Fruit fly (Drosophila melanogaster) whole organism, larva: Measurements from ENCODE around the gene CG17177.
A peak's percentile ranks its signal among the peaks of the same experiment; 100 is the strongest.

Source experiments
- noc ChIP-seq: fragments of 200-800 bp; sonication (Bioruptor generic); optimal IDR thresholded peaks from 3 replicates; lab custom pipeline; 2019; ENCODE audit warnings: missing biosample characterization, mild to moderate bottlenecking, missing genetic modification characterization, moderate library complexity

The CG17177 gene

DNA sequence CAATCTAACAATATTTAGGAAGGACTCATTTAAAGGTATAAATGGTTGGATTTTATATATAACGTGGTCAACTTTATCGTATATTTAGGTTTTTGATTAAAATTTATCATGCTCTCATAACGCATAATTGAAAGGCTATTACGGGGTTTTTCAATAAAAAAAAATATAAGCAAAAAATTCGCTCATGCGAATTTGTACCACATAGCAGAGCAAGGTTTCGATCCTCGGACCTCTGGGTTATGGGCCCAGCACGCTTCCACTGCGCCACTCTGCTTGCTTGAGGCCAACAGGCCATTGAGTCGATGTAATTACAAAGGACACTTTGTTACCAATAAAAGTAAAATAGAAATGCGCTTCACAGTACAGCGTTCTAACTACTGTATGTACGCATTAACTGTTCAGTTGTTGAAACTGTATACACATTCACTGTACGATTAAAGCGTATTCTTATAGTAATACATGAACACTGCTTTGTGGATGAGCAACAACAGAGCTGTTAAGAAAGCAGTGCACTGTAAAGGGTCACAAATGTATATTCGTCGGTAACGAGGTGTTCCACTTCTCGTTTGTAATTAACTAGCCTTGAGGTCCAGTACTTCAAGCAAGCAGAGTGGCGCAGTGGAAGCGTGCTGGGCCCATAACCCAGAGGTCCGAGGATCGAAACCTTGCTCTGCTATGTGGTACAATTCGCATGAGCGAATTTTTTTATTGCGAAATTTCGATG, 27.6 kb downstream of the CG17177 start:
- no peak for TF ChIP-seq noc (tag; lab: Kevin White, UChicago)

DNA sequence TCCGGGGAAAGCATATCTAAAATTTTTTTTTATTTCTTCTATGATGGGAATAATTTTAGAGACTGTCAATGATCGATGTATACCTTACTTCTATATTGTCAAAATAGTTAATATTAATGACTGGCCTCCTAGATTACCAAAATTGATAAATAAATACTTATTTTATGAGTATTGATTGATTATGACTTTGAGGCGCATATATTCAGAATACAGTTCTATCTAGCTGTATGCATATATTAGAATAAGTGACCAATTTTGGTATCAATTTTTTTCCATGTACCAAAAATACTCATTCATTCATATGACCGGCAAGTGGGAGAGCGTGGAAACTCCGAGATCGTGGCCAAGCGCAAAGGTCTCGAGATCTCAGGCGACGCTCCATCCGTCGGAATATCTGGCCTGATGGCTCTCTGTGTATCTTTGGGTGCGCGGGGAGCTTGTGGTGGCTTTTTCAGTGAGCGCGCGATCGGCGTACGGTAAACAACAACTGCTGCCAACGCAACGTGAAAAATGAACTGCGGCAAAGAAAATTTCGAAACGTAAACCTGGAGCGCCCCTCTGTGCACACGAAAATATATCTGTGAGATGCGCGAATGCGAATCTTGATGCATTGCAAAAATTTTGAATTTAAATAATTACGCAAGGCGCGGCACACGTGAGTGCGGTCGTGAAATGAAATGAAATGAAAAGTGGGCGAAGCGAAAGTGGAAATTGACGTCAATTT, 28.9 kb downstream of the CG17177 start, which contains the start of the genes CG43121 and ome:
Gene CG43121, minus strand, starts transcription at position 51 of the 724 bp plus-strand sequence.
Gene ome, plus strand, starts transcription at position 453 of the 724 bp plus-strand sequence.
- peak; percentile 30 for TF ChIP-seq noc (tag; lab: Kevin White, UChicago)

DNA sequence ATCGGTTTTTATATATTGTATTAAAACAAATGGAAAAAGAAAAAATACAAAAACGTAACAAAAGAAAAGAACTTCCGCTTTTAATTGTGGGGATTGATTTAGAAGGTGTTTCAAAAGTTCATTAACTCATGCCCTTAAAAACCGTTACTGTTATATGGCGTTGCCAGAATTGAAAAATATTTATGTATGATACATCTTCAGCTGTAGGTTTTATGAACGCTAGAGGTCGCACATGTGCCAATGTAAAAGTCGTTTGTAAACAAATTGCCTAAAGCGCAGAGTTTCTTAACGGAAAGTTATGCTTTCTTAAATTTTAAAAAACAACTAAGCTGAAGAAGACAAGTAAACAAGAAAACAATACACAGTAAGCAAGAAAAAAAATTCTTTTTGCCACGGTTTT, 29.9 kb downstream of the CG17177 start:
- TF ChIP-seq noc (tag; lab: Kevin White, UChicago): no peak

DNA sequence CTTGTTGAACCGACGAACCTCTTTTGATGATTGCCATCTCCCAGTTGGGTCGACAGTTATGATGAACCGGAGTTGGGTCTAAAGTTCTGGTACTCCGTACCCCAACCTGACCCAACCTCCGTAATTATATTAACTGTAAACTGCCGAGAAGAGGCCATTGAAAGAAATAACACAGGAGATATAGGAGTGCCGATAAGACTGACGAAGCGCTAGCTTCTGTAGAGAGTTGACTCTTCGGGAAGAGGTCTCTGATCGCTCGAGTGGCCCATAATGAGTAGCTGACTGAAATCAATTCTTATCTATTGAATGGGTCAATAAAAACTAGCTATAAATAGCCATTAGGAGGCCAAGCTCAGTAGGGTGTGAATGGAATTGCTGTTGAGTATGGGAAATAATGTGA, 32.8 kb downstream of the CG17177 start:
- no peak for TF ChIP-seq noc (tag; lab: Kevin White, UChicago)

DNA sequence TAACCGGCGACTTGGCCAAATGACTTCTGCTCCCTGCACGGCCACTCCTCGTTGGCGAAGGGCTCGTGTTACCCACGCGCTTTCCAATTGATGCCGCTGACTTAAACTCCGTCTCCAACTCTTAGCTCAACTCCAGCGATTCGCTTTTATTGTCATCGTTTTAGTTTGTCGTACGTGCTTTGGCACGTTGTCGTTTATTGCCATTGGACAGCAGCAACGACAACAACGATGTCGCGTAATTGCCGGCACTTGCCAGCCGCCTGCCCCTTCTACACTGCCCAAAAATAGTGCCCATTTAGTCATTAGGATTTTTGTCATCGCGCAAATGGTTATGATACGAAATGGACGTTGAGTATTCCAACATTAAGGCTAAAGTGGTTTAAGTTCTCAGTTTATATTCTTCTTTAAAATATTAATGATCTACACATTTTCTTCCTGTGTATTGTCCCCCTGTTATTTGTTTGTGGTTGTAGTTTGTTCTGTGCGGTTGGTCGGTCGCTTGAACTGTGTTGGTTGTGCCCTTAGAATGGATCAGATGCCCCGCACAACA, 35.6 kb downstream of the CG17177 start:
- TF ChIP-seq noc (tag; lab: Kevin White, UChicago): peak; percentile 66

DNA sequence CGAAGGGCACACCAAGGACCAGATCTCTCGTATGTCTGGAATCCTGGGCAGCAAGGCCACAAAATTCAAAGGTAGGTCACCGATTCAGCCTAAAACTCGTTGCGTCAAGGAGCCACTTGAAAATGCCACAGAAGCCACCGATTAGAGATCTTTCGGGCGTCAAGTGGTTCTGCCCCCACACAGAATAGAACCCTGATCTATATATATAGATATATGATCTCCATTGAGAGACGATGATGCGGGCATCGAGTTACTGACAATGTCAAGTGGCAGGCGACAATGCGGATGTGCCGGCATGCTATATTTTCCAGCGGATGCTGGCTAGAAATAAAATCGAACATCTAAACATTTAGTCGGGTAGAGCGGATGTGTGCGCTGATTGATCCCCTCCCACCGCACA, 37.1 kb downstream of the CG17177 start:
- TF ChIP-seq noc (tag; lab: Kevin White, UChicago): no peak

DNA sequence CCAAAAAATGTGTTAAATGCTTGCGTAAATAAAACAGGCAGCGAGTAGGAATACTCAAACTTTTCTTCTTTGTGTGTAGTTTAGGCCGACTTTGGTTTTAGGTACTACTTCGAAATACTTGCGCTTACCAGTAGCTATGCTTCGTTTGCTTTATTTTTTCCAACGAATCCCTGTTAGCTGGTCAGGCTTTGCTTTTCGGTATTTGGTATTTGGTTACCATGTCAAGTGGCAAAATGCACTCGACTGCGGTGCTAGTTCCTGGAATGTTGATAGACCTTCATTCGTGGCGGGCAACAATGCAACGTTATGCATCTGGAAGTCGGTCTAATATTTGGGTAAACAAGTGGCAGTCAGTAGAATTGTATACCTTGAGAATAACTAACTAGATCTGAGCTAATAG, 37.7 kb downstream of the CG17177 start:
- no peak for TF ChIP-seq noc (tag; lab: Kevin White, UChicago)

DNA sequence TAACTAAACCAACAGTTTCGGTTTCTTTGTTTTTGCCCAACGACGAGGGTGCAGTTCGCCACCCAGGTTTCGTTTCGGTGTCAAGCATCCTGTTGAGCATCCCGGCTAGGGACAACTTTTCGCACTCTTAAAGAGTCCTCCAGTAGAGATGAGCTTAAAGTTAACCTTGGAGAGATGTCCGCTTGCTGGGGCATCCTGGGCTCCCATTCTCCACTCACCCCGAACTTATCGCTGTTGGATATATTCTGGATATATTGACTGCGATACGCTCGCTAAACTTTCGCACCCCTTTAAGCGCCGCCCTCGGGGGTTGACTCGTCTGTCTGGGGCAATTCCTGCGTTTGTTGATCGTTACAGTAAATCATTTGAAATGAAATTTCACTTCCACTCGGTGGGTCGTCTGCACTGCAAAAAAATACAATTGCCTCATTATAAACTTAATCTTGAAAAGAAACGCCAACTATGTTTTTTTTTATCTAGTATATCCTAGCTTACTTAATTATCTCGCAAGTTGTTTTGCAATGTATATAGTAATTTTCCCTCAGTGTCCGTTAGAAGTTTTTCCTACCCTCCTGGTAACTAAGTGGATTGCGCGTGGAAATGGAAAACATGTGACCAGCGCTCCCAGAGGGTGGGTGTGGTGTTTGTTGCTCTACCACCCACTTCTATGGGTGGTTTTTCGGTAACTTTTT, 39.8 kb downstream of the CG17177 start:
- no peak for TF ChIP-seq noc (tag; lab: Kevin White, UChicago)

DNA sequence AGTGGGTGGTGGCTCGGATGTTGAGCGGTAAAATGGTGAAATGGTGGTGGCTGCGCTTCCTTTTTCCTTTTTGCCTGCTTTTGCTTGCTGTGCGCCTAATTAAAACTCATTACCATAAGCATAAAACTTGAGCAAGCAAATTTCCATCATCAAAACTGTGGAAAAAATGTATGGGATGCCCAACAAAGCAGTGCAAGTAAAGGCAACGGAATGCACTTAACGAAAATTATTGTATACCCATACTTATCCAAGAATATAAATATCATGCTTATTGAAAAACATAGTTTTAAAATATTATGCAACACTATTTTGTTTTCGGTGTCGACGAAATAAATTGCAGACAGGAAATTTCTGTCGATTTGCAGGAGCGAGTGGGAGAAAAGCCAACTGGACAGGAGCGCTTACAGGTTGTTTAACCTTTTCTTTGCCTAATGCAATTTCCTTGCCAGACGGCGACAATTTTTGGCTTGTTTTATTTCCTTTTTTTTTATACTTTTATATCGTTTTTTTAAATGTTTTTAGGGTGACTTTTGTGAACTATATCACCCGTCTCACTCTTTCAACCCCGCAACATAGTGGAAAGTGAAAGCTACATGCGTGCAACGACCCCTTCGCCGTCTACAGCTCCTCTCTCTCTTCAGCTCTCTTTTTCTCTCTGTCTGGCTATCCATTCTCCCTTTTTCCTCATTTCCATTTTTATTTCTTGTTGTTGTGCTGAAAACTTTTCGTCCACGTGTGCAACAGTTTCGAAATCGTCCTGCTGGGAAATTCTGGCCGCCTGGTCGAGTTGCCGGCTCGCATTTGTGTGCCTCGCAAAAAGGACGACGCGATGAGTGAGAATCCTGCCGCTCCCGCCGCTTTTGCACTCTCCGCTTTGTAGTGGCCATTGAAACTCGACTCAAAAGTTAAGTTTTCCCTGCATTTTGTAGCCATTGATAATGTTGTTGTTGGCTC, 41.2 kb downstream of the CG17177 start:
- no peak for TF ChIP-seq noc (tag; lab: Kevin White, UChicago)

DNA sequence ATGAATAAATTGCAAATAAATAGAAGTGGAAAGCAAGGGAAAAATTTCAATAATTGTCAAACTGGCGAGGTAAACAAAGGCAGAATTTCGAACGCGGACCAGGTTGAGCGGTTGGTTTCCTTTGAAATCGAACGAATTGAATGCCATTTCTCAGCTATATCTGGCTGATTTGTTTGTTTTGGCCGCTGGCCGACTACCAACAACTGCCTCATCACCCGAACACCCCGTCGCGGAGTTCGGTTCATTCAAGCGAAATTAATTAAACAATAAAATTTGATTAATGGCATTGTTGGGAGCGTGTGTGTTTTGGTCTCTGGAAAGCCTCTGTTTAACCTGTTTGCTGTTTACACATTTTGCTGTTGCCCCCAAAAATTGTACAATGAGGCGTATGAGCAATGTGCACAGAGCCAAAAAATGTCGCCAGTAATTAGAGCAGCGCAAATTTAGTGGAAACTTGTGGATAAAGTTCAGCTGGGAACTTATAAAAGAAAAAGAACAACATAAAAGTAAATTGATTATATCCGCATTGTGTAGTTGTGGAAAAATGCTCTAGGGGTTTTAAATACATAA, 43.9 kb downstream of the CG17177 start:
- peak; percentile 49 for TF ChIP-seq noc (tag; lab: Kevin White, UChicago)

DNA sequence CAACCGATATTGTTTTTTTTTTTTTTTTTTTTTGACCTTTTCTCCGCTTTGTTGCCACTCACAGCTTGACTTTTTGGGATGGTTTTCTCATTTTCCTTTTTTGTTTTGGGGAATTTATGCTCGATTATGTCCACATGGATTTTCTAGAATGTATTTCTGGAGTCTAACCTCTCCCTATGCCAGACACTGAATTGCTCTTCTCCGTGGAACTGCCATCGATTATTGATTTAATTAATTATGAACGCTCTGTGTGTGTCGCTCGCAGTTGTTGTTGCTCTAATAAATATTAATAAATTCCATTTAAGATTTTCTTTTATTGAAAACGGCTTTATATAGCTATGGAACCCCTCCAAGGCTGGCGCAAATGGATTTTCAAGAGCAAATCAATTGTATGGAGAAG, 45.8 kb downstream of the CG17177 start:
- TF ChIP-seq noc (tag; lab: Kevin White, UChicago): no peak

DNA sequence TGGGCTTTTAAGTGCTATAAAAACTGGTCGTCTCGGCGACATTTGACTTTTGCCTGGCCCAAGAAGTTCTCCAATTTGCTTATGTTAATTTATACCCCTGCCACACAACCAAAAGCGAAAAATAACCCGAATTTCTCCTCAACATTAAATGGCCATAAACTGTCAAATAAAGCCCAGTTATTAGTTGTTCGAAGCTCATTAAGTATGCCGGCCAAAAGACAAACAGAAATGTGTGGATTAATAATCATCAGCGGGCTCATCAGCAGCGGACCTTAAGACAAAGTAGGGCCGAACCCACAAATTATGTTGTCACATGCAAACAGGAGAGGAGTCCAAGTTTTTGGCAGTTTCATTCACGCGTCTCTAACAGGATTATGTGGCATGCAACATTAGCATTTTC, 46.3 kb downstream of the CG17177 start:
- TF ChIP-seq noc (tag; lab: Kevin White, UChicago): no peak

DNA sequence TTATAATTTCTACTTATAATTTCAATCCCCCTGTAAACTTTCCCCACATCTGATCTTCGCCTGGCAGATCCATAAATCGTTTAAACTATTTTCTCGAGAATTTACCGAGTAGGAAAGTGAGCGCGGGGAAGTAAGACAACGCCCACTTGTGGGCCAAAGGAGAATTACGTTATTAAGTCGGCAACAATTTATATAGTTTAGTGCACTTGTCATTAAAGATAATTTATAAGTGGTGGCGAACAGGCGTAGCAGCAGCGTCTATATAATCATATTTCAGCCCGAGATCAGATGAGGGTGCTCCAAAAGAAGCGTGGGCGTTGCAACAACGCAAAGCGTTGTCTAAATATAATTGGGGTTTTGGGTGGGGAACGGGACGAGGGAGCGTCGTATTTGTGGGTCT, 46.7 kb downstream of the CG17177 start:
- TF ChIP-seq noc (tag; lab: Kevin White, UChicago): no peak

DNA sequence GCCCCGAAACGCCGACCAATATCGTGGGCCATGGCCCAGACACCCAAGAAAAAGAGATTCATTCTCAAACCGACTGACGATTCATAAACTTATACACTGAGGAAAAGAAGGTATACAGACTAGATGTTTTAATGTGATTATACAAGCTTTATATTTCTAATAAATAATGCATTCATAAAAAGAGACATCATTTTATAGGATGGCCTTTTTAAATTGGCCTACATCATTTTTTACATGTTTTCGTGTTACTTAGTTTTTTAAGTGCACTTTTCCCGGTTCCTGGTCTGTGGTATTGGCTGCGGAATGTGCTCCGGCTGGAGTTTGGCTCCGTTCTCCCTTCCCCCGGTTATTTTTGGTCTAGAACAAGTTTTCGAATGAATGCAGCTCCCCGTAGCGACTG, 48.9 kb downstream of the CG17177 start:
- no peak for TF ChIP-seq noc (tag; lab: Kevin White, UChicago)
